Worm (Caenorhabditis elegans): Measurements from ENCODE around the gene str-250.

DNA sequence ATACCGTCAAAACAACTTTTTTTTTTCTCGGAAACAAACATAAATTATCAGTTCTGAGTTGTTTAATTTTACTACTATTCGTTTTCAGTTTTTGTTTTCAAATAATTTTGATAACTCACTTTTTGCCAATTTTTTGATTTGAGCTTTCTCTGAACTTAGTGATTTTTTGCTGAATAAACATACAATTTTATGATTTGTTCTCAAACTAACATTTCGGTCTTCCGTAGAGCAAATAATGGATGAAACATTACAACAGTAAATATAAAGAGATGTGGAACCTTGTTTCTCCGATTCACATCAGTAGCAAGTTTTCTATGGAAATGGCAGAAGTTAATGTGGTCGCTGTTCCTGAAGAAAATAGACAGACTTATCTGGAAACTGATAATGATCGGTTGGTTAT lies 31.3 kb downstream of the str-250 start, which contains the start of gene R10D12.7:
- no peak for TF ChIP-seq R02D3.7 (tag; optimal IDR thresholded peaks at IDR 0.05)
- TF ChIP-seq ama-1 (optimal IDR thresholded peaks at IDR 0.05) = no peak
- TF ChIP-seq nhr-10 (tag; optimal IDR thresholded peaks at IDR 0.05) = no peak
- no peak for TF ChIP-seq nhr-12 (tag; optimal IDR thresholded peaks at IDR 0.05)
- TF ChIP-seq skn-1 (tag; optimal IDR thresholded peaks at IDR 0.05) = no peak
- no peak for TF ChIP-seq nhr-11 (tag; optimal IDR thresholded peaks at IDR 0.05)
- TF ChIP-seq ZK546.5 (tag; optimal IDR thresholded peaks at IDR 0.05) = no peak
- no peak for TF ChIP-seq unc-39 (tag; optimal IDR thresholded peaks at IDR 0.05)
- TF ChIP-seq gmeb-1 (tag; optimal IDR thresholded peaks at IDR 0.05) = no peak
- no peak for TF ChIP-seq elt-1 (tag; optimal IDR thresholded peaks at IDR 0.05)
- no peak for TF ChIP-seq mdl-1 (tag; optimal IDR thresholded peaks at IDR 0.05)
- TF ChIP-seq lin-13 (GFP tag; optimal IDR thresholded peaks at IDR 0.05) = no peak
- no peak for TF ChIP-seq nhr-129 (tag; optimal IDR thresholded peaks at IDR 0.05)

Data from whole organism, L2 larva.